Worm (Caenorhabditis elegans) whole organism, young adult: ENCODE measurements around the gene B0244.6.

Experiments
- F23B12.7 ChIP-seq: sonication (generic microtip); optimal IDR thresholded peaks from 2 replicates; lab custom pipeline; 2017; ENCODE audit warnings: missing genetic modification characterization, mild to moderate bottlenecking, missing compliant biosample characterization, antibody characterized with exemption, moderate library complexity; ENCODE audit not compliant: insufficient read depth
- F39B2.1 ChIP-seq: fragments of 200-800 bp; sonication (Bioruptor generic); IDR thresholded peaks from 2 replicates; pipeline ENCODE4 v1.3.6; 2022; ENCODE audit warnings: missing genetic modification reagents, missing genetic modification characterization, missing compliant biosample characterization
- F55B11.4 ChIP-seq: sonication (generic microtip); optimal IDR thresholded peaks from 2 replicates; lab custom pipeline; 2016; ENCODE audit warnings: missing compliant biosample characterization, missing genetic modification characterization, borderline replicate concordance; ENCODE audit not compliant: insufficient read depth
- K11D2.4 ChIP-seq: fragments of 200-800 bp; sonication (Bioruptor generic); IDR thresholded peaks from 2 replicates; pipeline ENCODE4 v1.3.6; 2022; ENCODE audit warnings: missing genetic modification reagents, missing genetic modification characterization, missing compliant biosample characterization
- ceh-27 ChIP-seq: fragments of 200-800 bp; sonication (Bioruptor generic); optimal IDR thresholded peaks from 2 replicates; lab custom pipeline; 2018; ENCODE audit warnings: mild to moderate bottlenecking, missing genetic modification characterization, moderate library complexity, missing compliant biosample characterization
- ceh-58 ChIP-seq: fragments of 200-800 bp; sonication (Bioruptor generic); IDR thresholded peaks from 2 replicates; pipeline ENCODE4 v1.3.6; 2022; ENCODE audit warnings: missing genetic modification characterization, missing compliant biosample characterization
- chd-7 ChIP-seq: sonication (generic microtip); optimal IDR thresholded peaks from 2 replicates; lab custom pipeline; 2016; ENCODE audit warnings: mild to moderate bottlenecking, missing genetic modification characterization, moderate library complexity, missing compliant biosample characterization
- egl-18 ChIP-seq: fragments of 200-800 bp; sonication (Bioruptor generic); IDR thresholded peaks from 2 replicates; pipeline ENCODE4 v1.3.6; 2022; ENCODE audit warnings: missing genetic modification reagents, missing genetic modification characterization, missing compliant biosample characterization
- lin-26 ChIP-seq: fragments of 200-800 bp; sonication (Bioruptor generic); IDR thresholded peaks from 2 replicates; pipeline ENCODE4 v1.3.6; 2022; ENCODE audit warnings: missing genetic modification reagents, missing genetic modification characterization, missing compliant biosample characterization
- nhr-80 ChIP-seq: sonication (generic microtip); optimal IDR thresholded peaks from 2 replicates; lab custom pipeline; 2016; ENCODE audit warnings: missing genetic modification characterization, missing compliant biosample characterization
- rpc-1 ChIP-seq, 2 experiments: fragments of 150-350 bp in 1 of 2; sonication (generic microtip) in 1 of 2; optimal IDR thresholded peaks; 2 replicates each; lab custom pipeline; 2014 to 2018; ENCODE audit warnings: missing biosample characterization in 1 of 2, missing genetic modification characterization in 1 of 2, missing genetic modification reagents in 1 of 2, missing genotype in 1 of 2
- snpc-4 ChIP-seq, 5 experiments: fragments of 150-350 bp in 1 of 5; sonication (generic microtip) in 4 of 5; optimal IDR thresholded peaks; 2 replicates each; lab custom pipeline; 2014 to 2018; ENCODE audit warnings: missing genetic modification characterization in 5 of 5, missing biosample characterization in 3 of 5, antibody characterized with exemption in 2 of 5, mild to moderate bottlenecking in 2 of 5, missing compliant biosample characterization in 2 of 5, missing genotype in 2 of 5, moderate library complexity in 2 of 5, missing genetic modification reagents in 1 of 5
- sptf-2 ChIP-seq: fragments of 200-800 bp; sonication (Bioruptor generic); optimal IDR thresholded peaks from 2 replicates; lab custom pipeline; 2018; ENCODE audit warnings: mild to moderate bottlenecking, missing genetic modification characterization, missing compliant biosample characterization
- unc-130 ChIP-seq: sonication (generic microtip); optimal IDR thresholded peaks from 2 replicates; lab custom pipeline; 2016; ENCODE audit warnings: missing genetic modification reagents, missing genetic modification characterization, missing compliant biosample characterization

- TF ChIP-seq nhr-80 (no peak), ceh-58 (GFP tag; lab: Robert Waterston, UW) (no peak), chd-7 (tag; lab: Kevin White, UChicago) (no peak), egl-18 (GFP tag; lab: Robert Waterston, UW) (no peak), F23B12.7 (no peak), snpc-4 (GFP tag; optimal IDR thresholded peaks at IDR 0.05; lab: Kevin White, UChicago) (no peak), snpc-4 (tag; optimal IDR thresholded peaks at IDR 0.05; lab: Kevin White, UChicago) (no peak), lin-26 (GFP tag; lab: Robert Waterston, UW) (0 out of 2 replicates have a peak, but pooled peaks have one; percentile 31), F39B2.1 (no peak), F55B11.4 (tag; lab: Kevin White, UChicago) (no peak), K11D2.4 (GFP tag; lab: Robert Waterston, UW) (no peak), unc-130 (no peak), ceh-27 (no peak), sptf-2 (GFP tag; lab: Kevin White, UChicago) (no peak), rpc-1 (optimal IDR thresholded peaks at IDR 0.05; lab: Kevin White, UChicago) (no peak), rpc-1 (tag; optimal IDR thresholded peaks at IDR 0.05; lab: Kevin White, UChicago) (no peak)
These were observed 20.5 kb upstream of the B0244.6 start for ce11 chrIII:5717173-5717748.
